Fruit fly (Drosophila melanogaster): ENCODE data around the gene CG8960.

Gene CG8960

DNA sequence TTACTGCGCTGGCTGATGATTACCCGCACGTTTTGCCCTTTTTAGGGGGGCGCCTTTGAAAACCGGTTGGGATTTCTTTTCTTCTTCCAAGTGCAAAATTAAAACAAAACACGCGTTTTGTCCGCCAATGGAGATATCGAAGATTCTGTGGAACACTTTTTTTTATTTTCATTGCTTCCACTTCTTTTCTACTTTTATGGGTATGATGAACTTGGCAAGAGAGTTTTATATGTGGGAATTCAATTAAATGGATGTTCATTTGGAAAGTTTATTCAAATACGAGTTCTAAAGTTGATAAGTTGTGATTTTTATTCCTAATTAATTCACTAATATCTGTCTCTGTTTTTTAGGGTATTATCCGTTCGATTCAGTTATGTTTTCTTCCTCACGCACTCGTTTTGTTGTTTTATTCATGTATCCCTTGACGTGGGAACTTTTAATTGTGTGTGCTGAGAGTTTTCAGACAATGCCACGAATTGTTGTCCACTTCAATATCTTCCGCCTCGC lies 32.7 kb upstream of the CG8960 start:
- TF ChIP-seq vri (GFP tag; optimal IDR thresholded peaks at IDR 0.05) (peak; percentile 87), CG3032 (tag; optimal IDR thresholded peaks at IDR 0.05) (peak; percentile 89), Met (GFP tag; optimal IDR thresholded peaks at IDR 0.05) (peak; percentile 94), Smox (GFP tag; optimal IDR thresholded peaks at IDR 0.05) (peak; percentile 93), Hr38 (GFP tag; optimal IDR thresholded peaks at IDR 0.05) (no peak), fd85E (GFP tag; optimal IDR thresholded peaks at IDR 0.05) (peak; percentile 86), Hr4 (GFP tag; optimal IDR thresholded peaks at IDR 0.05) (peak; percentile 31), Eip78C (GFP tag) (peak; percentile 98), CG32006 (GFP tag; optimal IDR thresholded peaks at IDR 0.05) (peak; percentile 52), CG3919 (GFP tag; optimal IDR thresholded peaks at IDR 0.05) (peak; percentile 95), Eip75B (GFP tag; optimal IDR thresholded peaks at IDR 0.05) (peak; percentile 94), CG8632 (GFP tag; optimal IDR thresholded peaks at IDR 0.05) (peak; percentile 91), lz (GFP tag; optimal IDR thresholded peaks at IDR 0.05) (peak; percentile 90), CG6276 (GFP tag; optimal IDR thresholded peaks at IDR 0.05) (no peak), ss (GFP tag; optimal IDR thresholded peaks at IDR 0.05) (peak; percentile 88 to 94), Blimp-1 (GFP tag; optimal IDR thresholded peaks at IDR 0.05) (peak; percentile 83), CG31627 (GFP tag; optimal IDR thresholded peaks at IDR 0.05) (peak; percentile 91), CG34406 (GFP tag; optimal IDR thresholded peaks at IDR 0.05) (peak; percentile 88), CG10669 (GFP tag; optimal IDR thresholded peaks at IDR 0.05) (peak; percentile 95), pdm3 (GFP tag; optimal IDR thresholded peaks at IDR 0.05) (peak; percentile 88), CG8119 (GFP tag; IDR thresholded peaks at IDR 0.05) (peak; percentile 67), CG7368 (GFP tag; optimal IDR thresholded peaks at IDR 0.05) (peak; percentile 93), CG9139 (GFP tag; optimal IDR thresholded peaks at IDR 0.05) (peak; percentile 85), CG1621 (tag; optimal IDR thresholded peaks at IDR 0.05) (peak; percentile 82), CG6792 (GFP tag; optimal IDR thresholded peaks at IDR 0.05) (peak; percentile 89), CG11762 (GFP tag; optimal IDR thresholded peaks at IDR 0.05; ENCODE audit: insufficient read depth) (peak; percentile 90), Eip93F (GFP tag; optimal IDR thresholded peaks at IDR 0.05) (peak; percentile 85), Lpt (GFP tag; optimal IDR thresholded peaks at IDR 0.05) (peak; percentile 25), Hr39 (GFP tag; optimal IDR thresholded peaks at IDR 0.05) (peak; percentile 93), OdsH (GFP tag; optimal IDR thresholded peaks at IDR 0.05) (peak; percentile 89), topi (GFP tag; optimal IDR thresholded peaks at IDR 0.05) (peak; percentile 97), CG11294 (GFP tag; IDR thresholded peaks at IDR 0.05) (peak; percentile 38; the same call in 1 of the 2 replicates), CG6854 (GFP tag; optimal IDR thresholded peaks at IDR 0.05) (peak; percentile 86), acj6 (GFP tag; optimal IDR thresholded peaks at IDR 0.05) (peak; percentile 88), svp (GFP tag) (peak; percentile 96), CG15336 (GFP tag; IDR thresholded peaks at IDR 0.05) (peak; percentile 68), net (GFP tag; optimal IDR thresholded peaks at IDR 0.05) (peak; percentile 80), CG10631 (GFP tag; optimal IDR thresholded peaks at IDR 0.05) (peak; percentile 83), eg (GFP tag; IDR thresholded peaks at IDR 0.05) (peak; percentile 22; the same call in 1 of the 3 replicates), Sox15 (GFP tag; optimal IDR thresholded peaks at IDR 0.05) (peak; percentile 81), CG11902 (GFP tag; optimal IDR thresholded peaks at IDR 0.05) (peak; percentile 90), Ets21C (GFP tag; optimal IDR thresholded peaks at IDR 0.05) (peak; percentile 85), spab (GFP tag; optimal IDR thresholded peaks at IDR 0.05) (peak; percentile 94), CG16779 (tag; optimal IDR thresholded peaks at IDR 0.05) (peak; percentile 55), CG4318 (GFP tag; optimal IDR thresholded peaks at IDR 0.05) (no peak), fd59A (GFP tag; optimal IDR thresholded peaks at IDR 0.05) (peak; percentile 81), fkh (GFP tag; optimal IDR thresholded peaks at IDR 0.05) (no peak), CG6808 (GFP tag; optimal IDR thresholded peaks at IDR 0.05) (peak; percentile 91), achi (GFP tag; optimal IDR thresholded peaks at IDR 0.05) (peak; percentile 85), Ets96B (tag; optimal IDR thresholded peaks at IDR 0.05) (peak; percentile 97), dac (GFP tag; optimal IDR thresholded peaks at IDR 0.05) (no peak), cyc (GFP tag; optimal IDR thresholded peaks at IDR 0.05) (peak; percentile 97)

Data from whole organism, prepupa.